In the genomic region with DNA sequence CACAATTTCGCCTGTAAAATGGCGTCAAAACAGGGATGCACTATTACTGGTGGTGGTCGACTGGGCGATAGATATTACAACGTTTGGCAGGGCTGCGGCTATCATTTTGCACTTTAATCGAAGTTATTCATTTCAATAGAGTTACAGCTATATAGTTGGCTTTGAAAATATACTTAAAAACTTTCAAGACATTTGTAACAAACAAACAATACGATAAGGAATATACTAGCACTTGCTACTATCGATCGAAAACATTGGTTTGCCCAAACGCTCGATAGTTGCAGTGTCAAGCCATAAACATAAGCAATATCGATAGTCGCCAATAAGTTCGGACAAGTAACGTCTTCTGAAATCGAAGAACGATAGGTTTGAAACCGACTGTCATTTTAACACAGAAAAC, we compare ENCODE assay signal across 4 fruit fly cellular contexts.
TF ChIP-seq lines count a peak whose summit lies in the region.

A gene (minus strand): TSS at position 28 of the 400 bp plus-strand sequence.
A gene (plus strand): TSS at position 124 of the 400 bp plus-strand sequence.

TF ChIP-seq in whole organism, adult, 20 proteins besides CTCF, POLR2A, EP300 and RAD21 (continued from another document):
- TF ChIP-seq CG7045 (GFP tag; optimal IDR thresholded peaks at IDR 0.05; lab: Kevin White, UChicago): peak; percentile 56
- peak; percentile 78 for TF ChIP-seq Mnt (GFP tag; optimal IDR thresholded peaks at IDR 0.05; lab: Kevin White, UChicago)
- no peak for TF ChIP-seq cnc (optimal IDR thresholded peaks at IDR 0.05; lab: Kevin White, UChicago)

TF ChIP-seq in whole organism, embryonic, 481 proteins besides CTCF, POLR2A, EP300 and RAD21 (continued from another document and continues in another):
- TF ChIP-seq CG11696 (GFP tag; IDR thresholded peaks at IDR 0.05; lab: Robert Waterston, UW): no peak
- no peak for TF ChIP-seq CG10274 (GFP tag; optimal IDR thresholded peaks at IDR 0.05; lab: Kevin White, UChicago)
- no peak for TF ChIP-seq crol (GFP tag; IDR thresholded peaks at IDR 0.05; lab: Robert Waterston, UW)
- peak; percentile 85 for TF ChIP-seq shn (GFP tag; optimal IDR thresholded peaks at IDR 0.05; lab: Kevin White, UChicago)
- no peak for TF ChIP-seq wek (GFP tag; optimal IDR thresholded peaks at IDR 0.05; lab: Kevin White, UChicago)
- TF ChIP-seq Awh (GFP tag; IDR thresholded peaks at IDR 0.05; lab: Robert Waterston, UW): no peak
- 0 out of 2 replicates have a peak, but pooled peaks have one; percentile 18 for TF ChIP-seq onecut (GFP tag; IDR thresholded peaks at IDR 0.05; lab: Robert Waterston, UW)
- TF ChIP-seq CG30431 (GFP tag; optimal IDR thresholded peaks at IDR 0.05; lab: Kevin White, UChicago): peak; percentile 52
- peak; percentile 34 for TF ChIP-seq CG13123 (GFP tag; optimal IDR thresholded peaks at IDR 0.05; lab: Kevin White, UChicago)
- TF ChIP-seq sd (tag; optimal IDR thresholded peaks at IDR 0.05; lab: Kevin White, UChicago): no peak
- TF ChIP-seq CG12659 (GFP tag; optimal IDR thresholded peaks at IDR 0.05; lab: Kevin White, UChicago): peak; percentile 88
- TF ChIP-seq kah (GFP tag; optimal IDR thresholded peaks at IDR 0.05; lab: Kevin White, UChicago): no peak
- 0 out of 2 replicates have a peak, but pooled peaks have one; percentile 8 for TF ChIP-seq Gsc (GFP tag; IDR thresholded peaks at IDR 0.05; lab: Robert Waterston, UW)
- TF ChIP-seq Ets97D (GFP tag; optimal IDR thresholded peaks at IDR 0.05; lab: Kevin White, UChicago): peak; percentile 87
- TF ChIP-seq CG18262 (tag; optimal IDR thresholded peaks at IDR 0.05; lab: Kevin White, UChicago): peak; percentile 75
- TF ChIP-seq NFAT (GFP tag; IDR thresholded peaks at IDR 0.05; lab: Robert Waterston, UW): peak; percentile 49
- TF ChIP-seq sisA (GFP tag; IDR thresholded peaks at IDR 0.05; lab: Robert Waterston, UW): peak; percentile 58
- no peak for TF ChIP-seq CG11504 (tag; optimal IDR thresholded peaks at IDR 0.05; lab: Kevin White, UChicago)
- peak; percentile 71 for TF ChIP-seq vfl (GFP tag; optimal IDR thresholded peaks at IDR 0.05; lab: Kevin White, UChicago)
- TF ChIP-seq Adf1 (GFP tag; IDR thresholded peaks at IDR 0.05; lab: Robert Waterston, UW): 0 out of 2 replicates have a peak, but pooled peaks have one; percentile 15
- TF ChIP-seq tup (GFP tag; optimal IDR thresholded peaks at IDR 0.05; lab: Kevin White, UChicago): peak; percentile 49
- TF ChIP-seq Rfx (GFP tag; IDR thresholded peaks at IDR 0.05; lab: Robert Waterston, UW): peak; percentile 76
- peak; percentile 64 for TF ChIP-seq CG7372 (GFP tag; IDR thresholded peaks at IDR 0.05; lab: Robert Waterston, UW)
- TF ChIP-seq CG4730 (GFP tag; IDR thresholded peaks at IDR 0.05; lab: Robert Waterston, UW): no peak
- TF ChIP-seq HLH3B (GFP tag; IDR thresholded peaks at IDR 0.05; lab: Robert Waterston, UW): no peak
- peak; percentile 63 for TF ChIP-seq Meics (GFP tag; optimal IDR thresholded peaks at IDR 0.05; lab: Kevin White, UChicago)
- peak; percentile 97 for TF ChIP-seq BEAF-32 (GFP tag; optimal IDR thresholded peaks at IDR 0.05; lab: Kevin White, UChicago)
- TF ChIP-seq Sry-β (GFP tag; optimal IDR thresholded peaks at IDR 0.05; lab: Kevin White, UChicago): peak; percentile 11
- TF ChIP-seq nom (GFP tag; optimal IDR thresholded peaks at IDR 0.05; lab: Kevin White, UChicago): no peak
- TF ChIP-seq Dll (GFP tag; IDR thresholded peaks at IDR 0.05; lab: Robert Waterston, UW; ENCODE audit: partially characterized antibody): peak; percentile 97
- TF ChIP-seq gsb-n (tag; optimal IDR thresholded peaks at IDR 0.05; lab: Kevin White, UChicago): no peak
- peak in 1 of 2 experiments; percentile 65 for TF ChIP-seq bsh (GFP tag; optimal IDR thresholded peaks at IDR 0.05; lab: Kevin White, UChicago)
- no peak for TF ChIP-seq D19B (GFP tag; optimal IDR thresholded peaks at IDR 0.05; lab: Kevin White, UChicago)
- peak; percentile 21 for TF ChIP-seq ab (GFP tag; optimal IDR thresholded peaks at IDR 0.05; lab: Kevin White, UChicago)
- TF ChIP-seq E2f1 (GFP tag; IDR thresholded peaks at IDR 0.05; lab: Robert Waterston, UW): peak; percentile 37; the same call in 1 of the 2 replicates
- TF ChIP-seq schlank (tag; optimal IDR thresholded peaks at IDR 0.05; lab: Kevin White, UChicago): peak; percentile 41
- no peak for TF ChIP-seq CG8478 (optimal IDR thresholded peaks at IDR 0.05; lab: Kevin White, UChicago)
- peak; percentile 92 for TF ChIP-seq CG2116 (GFP tag; optimal IDR thresholded peaks at IDR 0.05; lab: Kevin White, UChicago)
- peak; percentile 65 for TF ChIP-seq pnt (GFP tag; optimal IDR thresholded peaks at IDR 0.05; lab: Kevin White, UChicago)
- peak; percentile 56 for TF ChIP-seq caup (GFP tag; optimal IDR thresholded peaks at IDR 0.05; lab: Kevin White, UChicago; ENCODE audit: severe bottlenecking)

TF ChIP-seq in whole organism, prepupa, 60 proteins besides CTCF, POLR2A, EP300 and RAD21 (continued from another document):
- TF ChIP-seq CG1621 (tag; optimal IDR thresholded peaks at IDR 0.05; lab: Kevin White, UChicago) (peak; percentile 33), CG34406 (GFP tag; optimal IDR thresholded peaks at IDR 0.05; lab: Kevin White, UChicago) (peak; percentile 58), Met (GFP tag; optimal IDR thresholded peaks at IDR 0.05; lab: Kevin White, UChicago) (no peak), CG8119 (GFP tag; IDR thresholded peaks at IDR 0.05; lab: Robert Waterston, UW) (0 out of 3 replicates have a peak, but pooled peaks have one; percentile 43), Blimp-1 (GFP tag; optimal IDR thresholded peaks at IDR 0.05; lab: Kevin White, UChicago) (no peak), vri (GFP tag; optimal IDR thresholded peaks at IDR 0.05; lab: Kevin White, UChicago) (no peak), Sox102F (GFP tag; optimal IDR thresholded peaks at IDR 0.05; lab: Kevin White, UChicago) (no peak), Lpt (GFP tag; optimal IDR thresholded peaks at IDR 0.05; lab: Kevin White, UChicago) (peak; percentile 25), esn (GFP tag; optimal IDR thresholded peaks at IDR 0.05; lab: Kevin White, UChicago) (peak; percentile 81), cyc (GFP tag; optimal IDR thresholded peaks at IDR 0.05; lab: Kevin White, UChicago) (peak; percentile 79), Smox (GFP tag; optimal IDR thresholded peaks at IDR 0.05; lab: Kevin White, UChicago) (peak; percentile 62), CG6163 (GFP tag; IDR thresholded peaks at IDR 0.05; lab: Robert Waterston, UW) (peak; percentile 66; the same call in 2 of the 3 replicates), pdm3 (GFP tag; optimal IDR thresholded peaks at IDR 0.05; lab: Kevin White, UChicago) (peak; percentile 78), CG7368 (GFP tag; optimal IDR thresholded peaks at IDR 0.05; lab: Kevin White, UChicago) (no peak), CG6276 (GFP tag; optimal IDR thresholded peaks at IDR 0.05; lab: Kevin White, UChicago) (no peak), CG3919 (GFP tag; optimal IDR thresholded peaks at IDR 0.05; lab: Kevin White, UChicago) (no peak), ss (GFP tag; optimal IDR thresholded peaks at IDR 0.05; lab: Kevin White, UChicago) (no peak), Eip93F (GFP tag; optimal IDR thresholded peaks at IDR 0.05; lab: Kevin White, UChicago) (no peak), fkh (GFP tag; optimal IDR thresholded peaks at IDR 0.05; lab: Kevin White, UChicago) (no peak), CG8319 (GFP tag; optimal IDR thresholded peaks at IDR 0.05; lab: Kevin White, UChicago) (no peak), Hr38 (GFP tag; optimal IDR thresholded peaks at IDR 0.05; lab: Kevin White, UChicago) (no peak), CG6854 (GFP tag; optimal IDR thresholded peaks at IDR 0.05; lab: Kevin White, UChicago) (no peak), CG10631 (GFP tag; optimal IDR thresholded peaks at IDR 0.05; lab: Kevin White, UChicago) (peak; percentile 70), Eip78C (GFP tag; lab: Kevin White, UChicago) (peak; percentile 88), spab (GFP tag; optimal IDR thresholded peaks at IDR 0.05; lab: Kevin White, UChicago) (no peak), Ets21C (GFP tag; optimal IDR thresholded peaks at IDR 0.05; lab: Kevin White, UChicago) (peak; percentile 73), fd85E (GFP tag; optimal IDR thresholded peaks at IDR 0.05; lab: Kevin White, UChicago) (no peak), CG11902 (GFP tag; optimal IDR thresholded peaks at IDR 0.05; lab: Kevin White, UChicago) (peak; percentile 58), eg (GFP tag; IDR thresholded peaks at IDR 0.05; lab: Robert Waterston, UW) (peak; percentile 58; the same call in 1 of the 3 replicates), CG9139 (GFP tag; optimal IDR thresholded peaks at IDR 0.05; lab: Kevin White, UChicago) (no peak), dac (GFP tag; optimal IDR thresholded peaks at IDR 0.05; lab: Kevin White, UChicago) (peak; percentile 35), CG11762 (GFP tag; optimal IDR thresholded peaks at IDR 0.05; lab: Kevin White, UChicago; ENCODE audit: insufficient read depth) (no peak), Sox14 (GFP tag; optimal IDR thresholded peaks at IDR 0.05; lab: Kevin White, UChicago) (peak; percentile 84), salr (GFP tag; optimal IDR thresholded peaks at IDR 0.05; lab: Kevin White, UChicago) (peak in 1 of 2 experiments; percentile 43), CG8632 (GFP tag; optimal IDR thresholded peaks at IDR 0.05; lab: Kevin White, UChicago) (peak; percentile 56), CG10669 (GFP tag; optimal IDR thresholded peaks at IDR 0.05; lab: Kevin White, UChicago) (no peak), CG6808 (GFP tag; optimal IDR thresholded peaks at IDR 0.05; lab: Kevin White, UChicago) (no peak), Ets96B (tag; optimal IDR thresholded peaks at IDR 0.05; lab: Kevin White, UChicago) (peak; percentile 58), CG31627 (GFP tag; optimal IDR thresholded peaks at IDR 0.05; lab: Kevin White, UChicago) (peak; percentile 82), lz (GFP tag; optimal IDR thresholded peaks at IDR 0.05; lab: Kevin White, UChicago) (peak; percentile 86), CG15336 (GFP tag; IDR thresholded peaks at IDR 0.05; lab: Robert Waterston, UW) (no peak), CG3032 (tag; optimal IDR thresholded peaks at IDR 0.05; lab: Kevin White, UChicago) (peak; percentile 81)

TF ChIP-seq in whole organism, wandering third instar larva, 38 proteins besides CTCF, POLR2A, EP300 and RAD21 (continued from another document):
- TF ChIP-seq Myc (optimal IDR thresholded peaks at IDR 0.05; lab: Kevin White, UChicago) (peak; percentile 58), psq (GFP tag; optimal IDR thresholded peaks at IDR 0.05; lab: Kevin White, UChicago) (peak; percentile 60), tai (GFP tag; optimal IDR thresholded peaks at IDR 0.05; lab: Kevin White, UChicago) (no peak), OdsH (GFP tag; optimal IDR thresholded peaks at IDR 0.05; lab: Kevin White, UChicago) (peak; percentile 62), pan (optimal IDR thresholded peaks at IDR 0.05; lab: Kevin White, UChicago) (no peak), N (GFP tag; optimal IDR thresholded peaks at IDR 0.05; lab: Kevin White, UChicago) (no peak), fru (GFP tag; optimal IDR thresholded peaks at IDR 0.05; lab: Kevin White, UChicago) (peak; percentile 83), woc (GFP tag; optimal IDR thresholded peaks at IDR 0.05; lab: Kevin White, UChicago) (no peak), lola (GFP tag; optimal IDR thresholded peaks at IDR 0.05; lab: Kevin White, UChicago) (no peak), usp (GFP tag; optimal IDR thresholded peaks at IDR 0.05; lab: Kevin White, UChicago) (no peak), Rel (GFP tag; optimal IDR thresholded peaks at IDR 0.05; lab: Kevin White, UChicago) (no peak), Rel (tag; optimal IDR thresholded peaks at IDR 0.05; lab: Kevin White, UChicago) (peak; percentile 40), Hr83 (GFP tag; optimal IDR thresholded peaks at IDR 0.05; lab: Kevin White, UChicago; ENCODE audit: poor library complexity, severe bottlenecking) (no peak), Abd-B (GFP tag; optimal IDR thresholded peaks at IDR 0.05; lab: Kevin White, UChicago) (no peak), Jra (GFP tag; optimal IDR thresholded peaks at IDR 0.05; lab: Kevin White, UChicago) (peak; percentile 79), rgr (GFP tag; optimal IDR thresholded peaks at IDR 0.05; lab: Kevin White, UChicago) (peak; percentile 80)
TF ChIP-seq in whole organism, wandering third instar larva: peak in this region for 17.
